Fruit fly (Drosophila melanogaster) whole organism, embryonic: ENCODE measurements around the gene Atg5.

Source experiments
- B-H2 ChIP-seq: fragments of 200-800 bp; sonication (Bioruptor generic); optimal IDR thresholded peaks from 2 replicates; lab custom pipeline; 2018; ENCODE audit warnings: missing biosample characterization, mild to moderate bottlenecking, missing genetic modification characterization
- CG10267 ChIP-seq: fragments of 200-800 bp; sonication (Bioruptor generic); optimal IDR thresholded peaks from 2 replicates; lab custom pipeline; 2018; ENCODE audit warnings: missing biosample characterization, mild to moderate bottlenecking, missing genetic modification characterization, moderate library complexity
- CG10274 ChIP-seq: fragments of 200-800 bp; sonication (Bioruptor generic); optimal IDR thresholded peaks from 3 replicates; lab custom pipeline; 2017; ENCODE audit warnings: missing biosample characterization, mild to moderate bottlenecking, missing genetic modification characterization
- CG10654 ChIP-seq: fragments of 200-800 bp; sonication (Bioruptor generic); optimal IDR thresholded peaks from 2 replicates; lab custom pipeline; 2016; ENCODE audit warnings: missing biosample characterization, missing genetic modification characterization
- CG12299 ChIP-seq: fragments of 200-800 bp; sonication (Bioruptor generic); optimal IDR thresholded peaks from 2 replicates; lab custom pipeline; 2018; ENCODE audit warnings: missing biosample characterization, mild to moderate bottlenecking, missing genetic modification characterization
- CG13287 ChIP-seq: fragments of 200-800 bp; sonication (Bioruptor generic); IDR thresholded peaks from 2 replicates; pipeline ENCODE4 v1.3.6; 2022; ENCODE audit warnings: missing biosample characterization, missing genetic modification characterization; ENCODE audit not compliant: partially characterized antibody
- CG13424 ChIP-seq: fragments of 200-800 bp; sonication (Bioruptor generic); optimal IDR thresholded peaks from 2 replicates; lab custom pipeline; 2019; ENCODE audit warnings: missing biosample characterization, mild to moderate bottlenecking, missing genetic modification characterization, moderate library complexity
- CG14860 ChIP-seq: fragments of 200-800 bp; sonication (Bioruptor generic); IDR thresholded peaks from 3 replicates; pipeline ENCODE4 v1.3.6; 2022; ENCODE audit warnings: missing biosample characterization, missing genetic modification characterization; ENCODE audit not compliant: partially characterized antibody
- CG16779 ChIP-seq: fragments of 200-800 bp; sonication (Bioruptor generic); IDR thresholded peaks from 2 replicates; pipeline ENCODE4 v1.3.6; 2022; ENCODE audit warnings: missing biosample characterization, missing genetic modification characterization
- CG17802 ChIP-seq: fragments of 200-800 bp; sonication (Bioruptor generic); optimal IDR thresholded peaks from 2 replicates; lab custom pipeline; 2018; ENCODE audit warnings: missing biosample characterization, mild to moderate bottlenecking, missing genetic modification characterization, moderate library complexity
- CG18599 ChIP-seq: fragments of 200-800 bp; sonication (Bioruptor generic); optimal IDR thresholded peaks from 3 replicates; lab custom pipeline; 2017; ENCODE audit warnings: missing biosample characterization, missing genetic modification characterization, mild to moderate bottlenecking, moderate library complexity, missing genetic modification reagents
- CG2116 ChIP-seq: fragments of 200-800 bp; sonication (Bioruptor generic); optimal IDR thresholded peaks from 3 replicates; lab custom pipeline; 2018; ENCODE audit warnings: missing biosample characterization, mild to moderate bottlenecking, missing genetic modification characterization
- CG31388 ChIP-seq: fragments of 200-800 bp; sonication (Bioruptor generic); optimal IDR thresholded peaks from 2 replicates; lab custom pipeline; 2016; ENCODE audit warnings: missing biosample characterization, missing genetic modification characterization
- CG32772 ChIP-seq: fragments of 200-800 bp; sonication (Bioruptor generic); IDR thresholded peaks from 2 replicates; pipeline ENCODE4 v1.3.6; 2022; ENCODE audit warnings: missing biosample characterization, missing genetic modification characterization
- CG4328 ChIP-seq: fragments of 200-800 bp; sonication (Bioruptor generic); optimal IDR thresholded peaks from 3 replicates; lab custom pipeline; 2017; ENCODE audit warnings: missing biosample characterization, missing genetic modification reagents, missing genetic modification characterization
- CG6654 ChIP-seq: fragments of 200-800 bp; sonication (Bioruptor generic); optimal IDR thresholded peaks from 2 replicates; lab custom pipeline; 2017; ENCODE audit warnings: missing biosample characterization, mild to moderate bottlenecking, missing genetic modification characterization
- CG9215 ChIP-seq: fragments of 200-800 bp; sonication (Bioruptor generic); IDR thresholded peaks from 2 replicates; pipeline ENCODE4 v1.3.6; 2022; ENCODE audit warnings: missing biosample characterization, missing genetic modification characterization
- CG9797 ChIP-seq: fragments of 200-800 bp; sonication (Bioruptor generic); optimal IDR thresholded peaks from 3 replicates; lab custom pipeline; 2018; ENCODE audit warnings: missing biosample characterization, mild to moderate bottlenecking, missing genetic modification characterization
- CG9876 ChIP-seq: fragments of 200-800 bp; sonication (Bioruptor generic); optimal IDR thresholded peaks from 2 replicates; lab custom pipeline; 2016; ENCODE audit warnings: missing biosample characterization, missing genetic modification characterization
- CkIIα-i1 ChIP-seq: fragments of 200-800 bp; sonication (Bioruptor generic); IDR thresholded peaks from 2 replicates; pipeline ENCODE4 v1.3.6; 2022; ENCODE audit warnings: missing biosample characterization, missing genetic modification characterization
- CoRest ChIP-seq: fragments of 200-800 bp; sonication (Bioruptor generic); optimal IDR thresholded peaks from 3 replicates; lab custom pipeline; 2018; ENCODE audit warnings: missing biosample characterization, mild to moderate bottlenecking, missing genetic modification characterization, moderate library complexity
- HmgD ChIP-seq: fragments of 200-800 bp; sonication (Bioruptor generic); optimal IDR thresholded peaks from 3 replicates; lab custom pipeline; 2016; ENCODE audit warnings: missing biosample characterization, missing genetic modification characterization
- Mrtf ChIP-seq: fragments of 200-800 bp; sonication (Bioruptor generic); IDR thresholded peaks from 3 replicates; pipeline ENCODE4 v1.3.6; 2022; ENCODE audit warnings: missing biosample characterization, missing genetic modification characterization
- NC2β ChIP-seq: fragments of 200-800 bp; sonication (Bioruptor generic); optimal IDR thresholded peaks from 2 replicates; lab custom pipeline; 2016; ENCODE audit warnings: missing biosample characterization, missing genetic modification characterization
- NK7.1 ChIP-seq: fragments of 200-800 bp; sonication (Bioruptor generic); optimal IDR thresholded peaks from 3 replicates; lab custom pipeline; 2016; ENCODE audit warnings: missing biosample characterization, missing genetic modification characterization
- Pdp1 ChIP-seq, 2 experiments: fragments of 200-800 bp; sonication (Bioruptor generic); optimal IDR thresholded peaks; 3 replicates each; lab custom pipeline; 2016; ENCODE audit warnings: missing biosample characterization in 2 of 2, missing genetic modification characterization in 2 of 2, mild to moderate bottlenecking in 1 of 2, moderate library complexity in 1 of 2
- chn ChIP-seq: fragments of 200-800 bp; sonication (Bioruptor generic); optimal IDR thresholded peaks from 2 replicates; lab custom pipeline; 2016; ENCODE audit warnings: missing biosample characterization, missing genetic modification characterization
- crc ChIP-seq: fragments of 200-800 bp; sonication (Bioruptor generic); optimal IDR thresholded peaks from 2 replicates; lab custom pipeline; 2016; ENCODE audit warnings: missing biosample characterization, missing genetic modification characterization
- croc ChIP-seq: fragments of 200-800 bp; sonication (Bioruptor generic); conservative IDR thresholded peaks from 3 replicates; pipeline ENCODE4 v1.3.6; 2022; ENCODE audit warnings: missing biosample characterization, missing genetic modification characterization
- dati ChIP-seq: fragments of 200-800 bp; sonication (Bioruptor generic); IDR thresholded peaks from 2 replicates; pipeline ENCODE4 v1.3.6; 2022; ENCODE audit warnings: missing biosample characterization, missing genetic modification characterization
- ewg ChIP-seq: fragments of 200-800 bp; sonication (Bioruptor generic); optimal IDR thresholded peaks from 3 replicates; lab custom pipeline; 2017; ENCODE audit warnings: mild to moderate bottlenecking, missing biosample characterization, missing genetic modification reagents, missing genetic modification characterization
- fu2 ChIP-seq: fragments of 200-800 bp; sonication (Bioruptor generic); optimal IDR thresholded peaks from 2 replicates; lab custom pipeline; 2016; ENCODE audit warnings: missing biosample characterization, missing genetic modification characterization
- gro ChIP-seq: fragments of 200-800 bp; sonication (Bioruptor generic); optimal IDR thresholded peaks from 2 replicates; lab custom pipeline; 2016; ENCODE audit warnings: missing biosample characterization, missing genetic modification characterization
- hbn ChIP-seq: fragments of 200-800 bp; sonication (Bioruptor generic); IDR thresholded peaks from 2 replicates; pipeline ENCODE4 v1.3.6; 2022; ENCODE audit warnings: missing biosample characterization, missing genetic modification characterization; ENCODE audit not compliant: partially characterized antibody
- insv ChIP-seq, 2 experiments: fragments of 200-800 bp; sonication (Bioruptor generic); optimal IDR thresholded peaks; 3 replicates each; lab custom pipeline; 2016 to 2018; ENCODE audit warnings: missing biosample characterization in 2 of 2, missing genetic modification characterization in 2 of 2
- jigr1 ChIP-seq: fragments of 200-800 bp; sonication (Bioruptor generic); IDR thresholded peaks from 3 replicates; pipeline ENCODE4 v1.3.6; 2022; ENCODE audit warnings: missing biosample characterization, missing genetic modification characterization
- kay ChIP-seq: fragments of 200-800 bp; sonication (Bioruptor generic); optimal IDR thresholded peaks from 2 replicates; lab custom pipeline; 2016; ENCODE audit warnings: missing biosample characterization, missing genetic modification characterization
- mam ChIP-seq: fragments of 200-800 bp; sonication (Bioruptor generic); optimal IDR thresholded peaks from 3 replicates; lab custom pipeline; 2016; ENCODE audit warnings: missing biosample characterization, missing genetic modification characterization
- nom ChIP-seq: fragments of 200-800 bp; sonication (Bioruptor generic); optimal IDR thresholded peaks from 2 replicates; lab custom pipeline; 2017; ENCODE audit warnings: missing biosample characterization, missing genetic modification characterization, mild to moderate bottlenecking, moderate library complexity, missing genetic modification reagents
- pnt ChIP-seq: fragments of 200-800 bp; sonication (Bioruptor generic); optimal IDR thresholded peaks from 3 replicates; lab custom pipeline; 2016; ENCODE audit warnings: missing biosample characterization, missing genetic modification characterization
- row ChIP-seq: fragments of 200-800 bp; sonication (Bioruptor generic); IDR thresholded peaks from 3 replicates; pipeline ENCODE4 v1.3.6; 2022; ENCODE audit warnings: missing biosample characterization, missing genetic modification characterization
- run ChIP-seq: fragments of 200-800 bp; sonication (Bioruptor generic); optimal IDR thresholded peaks from 3 replicates; lab custom pipeline; 2018; ENCODE audit warnings: missing biosample characterization, mild to moderate bottlenecking, missing genetic modification characterization
- sc ChIP-seq, 3 experiments: fragments of >200 bp in 2 of 3; fragments of 200-800 bp in 1 of 3; sonication (Bioruptor generic) in 1 of 3; optimal IDR thresholded peaks; 2 replicates in 2 of 3; 3 replicates in 1 of 3; lab custom pipeline; 2017; ENCODE audit warnings: mild to moderate bottlenecking in 1 of 3, missing biosample characterization in 1 of 3, missing genetic modification characterization in 1 of 3, missing genetic modification reagents in 1 of 3
- tio ChIP-seq: fragments of 200-800 bp; sonication (Bioruptor generic); optimal IDR thresholded peaks from 2 replicates; lab custom pipeline; 2017; ENCODE audit warnings: missing biosample characterization, missing genetic modification characterization, inconsistent platforms
- toy ChIP-seq: fragments of 200-800 bp; sonication (Bioruptor generic); IDR thresholded peaks from 2 replicates; pipeline ENCODE4 v1.3.6; 2022; ENCODE audit warnings: missing biosample characterization, missing genetic modification characterization
- twi ChIP-seq: fragments of 200-800 bp; optimal IDR thresholded peaks from 2 replicates; lab custom pipeline; 2019; ENCODE audit warnings: missing biosample characterization, mild to moderate bottlenecking, missing genetic modification characterization, moderate library complexity
- unc-4 ChIP-seq: fragments of 200-800 bp; sonication (Bioruptor generic); IDR thresholded peaks from 2 replicates; pipeline ENCODE4 v1.3.6; 2022; ENCODE audit warnings: missing biosample characterization, missing genetic modification characterization; ENCODE audit not compliant: partially characterized antibody
- wdn ChIP-seq: fragments of 200-800 bp; sonication (Bioruptor generic); IDR thresholded peaks from 2 replicates; pipeline ENCODE4 v1.3.6; 2022; ENCODE audit warnings: missing biosample characterization, missing genetic modification characterization

Gene Atg5

DNA sequence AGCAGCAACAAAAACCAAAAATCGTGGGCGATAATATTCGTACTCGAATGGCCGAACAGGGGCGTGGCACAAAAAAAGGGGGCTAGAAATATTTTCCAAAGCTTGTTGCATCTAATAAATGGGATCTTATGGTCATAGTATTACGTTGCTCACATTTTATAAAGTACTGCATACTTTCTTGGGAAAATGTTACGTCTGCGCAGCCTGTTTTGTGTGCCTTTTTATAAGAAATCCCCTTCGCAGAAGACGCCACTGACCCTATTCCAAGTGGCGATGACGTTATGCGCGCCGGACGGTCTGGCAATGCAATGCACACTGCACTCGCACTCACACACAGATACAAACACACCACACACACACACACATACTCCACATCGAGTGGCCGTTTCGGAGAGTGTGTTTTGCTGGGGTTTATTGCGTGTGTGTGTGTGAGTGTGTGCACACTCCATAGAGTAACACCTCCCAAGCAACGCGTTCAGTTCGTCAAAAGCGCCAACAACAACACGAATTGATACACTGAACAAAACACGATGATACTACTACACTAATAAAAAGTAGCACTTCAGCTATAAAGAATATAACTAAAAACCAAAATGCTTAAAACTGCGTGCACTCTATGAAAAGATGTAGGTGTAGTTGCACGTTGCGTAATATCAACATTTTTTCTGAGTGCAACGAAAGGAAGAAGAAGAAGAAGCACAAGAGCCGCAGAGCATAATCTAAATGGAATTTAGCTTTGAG lies 30.3 kb downstream of the Atg5 start (continued):
- TF ChIP-seq CG14860 (GFP tag; lab: Robert Waterston, UW) (no peak), CG10274 (GFP tag; lab: Kevin White, UChicago) (peak; percentile 60), row (GFP tag; lab: Robert Waterston, UW) (peak; percentile 79), CG13424 (tag; lab: Kevin White, UChicago) (peak; percentile 85), CG4328 (peak; percentile 52), hbn (no peak), unc-4 (GFP tag; lab: Robert Waterston, UW) (no peak), jigr1 (GFP tag; lab: Robert Waterston, UW) (peak; percentile 77), Pdp1 (GFP tag; optimal IDR thresholded peaks at IDR 0.05; lab: Kevin White, UChicago) (peak; percentile 66 to 75), kay (GFP tag; lab: Kevin White, UChicago) (peak; percentile 45), CG16779 (GFP tag; lab: Robert Waterston, UW) (0 out of 2 replicates have a peak, but pooled peaks have one; percentile 33), NC2β (peak; percentile 86), wdn (GFP tag; lab: Robert Waterston, UW) (peak; percentile 48; the same call in 1 of the 2 replicates), tio (GFP tag; lab: Kevin White, UChicago) (peak; percentile 67), HmgD (peak; percentile 29), CkIIα-i1 (GFP tag; lab: Robert Waterston, UW) (no peak), CG13287 (GFP tag; lab: Robert Waterston, UW) (no peak), insv (GFP tag; optimal IDR thresholded peaks at IDR 0.05; lab: Kevin White, UChicago) (peak in 1 of 2 experiments; percentile 8), crc (GFP tag; lab: Kevin White, UChicago) (peak; percentile 73), twi (tag; lab: Kevin White, UChicago) (peak; percentile 70), Mrtf (peak; percentile 84), nom (peak; percentile 66), mam (GFP tag; lab: Kevin White, UChicago) (peak; percentile 57), CG2116 (peak; percentile 31), CG32772 (GFP tag; lab: Robert Waterston, UW) (peak; percentile 88), croc (GFP tag; lab: Robert Waterston, UW) (peak; percentile 87), CG12299 (tag; lab: Kevin White, UChicago) (peak; percentile 43), run (tag; lab: Kevin White, UChicago) (peak; percentile 36), B-H2 (GFP tag; lab: Kevin White, UChicago) (no peak), CG9215 (GFP tag; lab: Robert Waterston, UW) (peak; percentile 59), CG31388 (GFP tag; lab: Kevin White, UChicago) (peak; percentile 34), CoRest (tag; lab: Kevin White, UChicago) (peak; percentile 83), CG10267 (tag; lab: Kevin White, UChicago) (peak; percentile 68), chn (GFP tag; lab: Kevin White, UChicago) (peak; percentile 83), sc (optimal IDR thresholded peaks at IDR 0.05; lab: Kevin White, UChicago) (no peak), sc (GFP tag; optimal IDR thresholded peaks at IDR 0.05; lab: Kevin White, UChicago) (peak; percentile 72), CG17802 (tag; lab: Kevin White, UChicago) (peak; percentile 84), ewg (peak; percentile 75), CG18599 (peak; percentile 41), NK7.1 (GFP tag; lab: Kevin White, UChicago) (peak; percentile 83), CG6654 (GFP tag; lab: Kevin White, UChicago) (peak; percentile 67), pnt (GFP tag; lab: Kevin White, UChicago) (peak; percentile 88), toy (0 out of 2 replicates have a peak, but pooled peaks have one; percentile 16), fu2 (GFP tag; lab: Kevin White, UChicago) (peak; percentile 18), gro (GFP tag; lab: Kevin White, UChicago) (no peak), CG9797 (GFP tag; lab: Kevin White, UChicago) (no peak), CG9876 (GFP tag; lab: Kevin White, UChicago) (peak; percentile 79), CG10654 (GFP tag; lab: Kevin White, UChicago) (peak; percentile 84), dati (peak; percentile 77; the same call in 1 of the 2 replicates)
